Worm (Caenorhabditis elegans): Measurements from ENCODE around the gene srpa-72.

srpa-72 gene

DNA sequence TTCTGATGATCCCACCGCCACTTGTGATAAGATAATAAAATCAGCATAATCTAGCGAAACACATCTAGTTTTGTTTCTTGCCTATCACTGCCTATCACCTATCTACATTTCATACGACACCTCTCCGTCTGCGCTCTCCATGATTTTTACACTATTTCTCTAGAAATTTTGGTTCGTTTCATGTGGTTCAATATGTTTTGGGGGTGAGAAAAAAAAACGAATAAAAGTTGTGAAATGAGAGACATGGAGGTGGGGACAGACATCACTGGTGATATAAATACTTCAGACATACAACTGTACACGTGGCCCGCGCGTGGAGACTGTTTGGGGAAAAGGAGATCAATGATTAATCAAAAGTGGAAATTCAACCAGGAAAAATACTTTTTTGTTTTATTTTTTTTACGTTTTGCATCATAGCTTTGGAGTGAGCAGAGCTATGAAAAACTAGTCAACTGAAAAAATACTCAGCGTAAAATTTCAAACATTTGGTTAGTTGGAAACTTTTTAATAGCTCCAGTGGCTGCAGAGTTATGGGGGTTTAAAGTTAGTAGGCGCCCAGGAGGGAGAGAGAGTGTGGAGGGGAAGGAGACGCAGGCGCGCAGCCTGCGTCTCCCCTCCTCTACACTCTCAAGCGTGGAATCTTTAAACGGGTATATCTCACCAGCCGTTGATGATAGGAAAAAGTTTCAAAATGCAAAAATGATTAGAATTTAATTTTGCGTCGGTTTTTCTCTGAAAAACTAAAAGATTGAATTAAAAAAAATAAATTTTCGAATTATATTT, 15.7 kb downstream of the srpa-72 start (continued):
- peak; percentile 70 for TF ChIP-seq nhr-48 (tag; optimal IDR thresholded peaks at IDR 0.05)
- TF ChIP-seq mep-1 (tag; optimal IDR thresholded peaks at IDR 0.05) = peak; percentile 16
- peak in 1 of 2 experiments; percentile 70 for TF ChIP-seq unc-62 (GFP tag; optimal IDR thresholded peaks at IDR 0.05 in 1 of 2)
- no peak for TF ChIP-seq unc-62 (tag; optimal IDR thresholded peaks at IDR 0.05)
- peak; percentile 3 for TF ChIP-seq cey-2 (tag; optimal IDR thresholded peaks at IDR 0.05; ENCODE audit: borderline replicate concordance, insufficient read depth)
- TF ChIP-seq rbr-2 (tag; optimal IDR thresholded peaks at IDR 0.05) = no peak
- TF ChIP-seq fkh-10 (GFP tag; optimal IDR thresholded peaks at IDR 0.05) = no peak
- TF ChIP-seq attf-4 (tag; optimal IDR thresholded peaks at IDR 0.05) = no peak
- TF ChIP-seq daf-16 (GFP tag; optimal IDR thresholded peaks at IDR 0.05) = no peak
- peak; percentile 54 for TF ChIP-seq daf-16 (tag; optimal IDR thresholded peaks at IDR 0.05)
- peak; percentile 70 for TF ChIP-seq mxl-3 (GFP tag; optimal IDR thresholded peaks at IDR 0.05)
- peak; percentile 82 for TF ChIP-seq pqm-1 (tag; optimal IDR thresholded peaks at IDR 0.05)
- peak; percentile 63 for TF ChIP-seq nhr-28 (tag; optimal IDR thresholded peaks at IDR 0.05)
- peak; percentile 40 for TF ChIP-seq nhr-102 (tag; optimal IDR thresholded peaks at IDR 0.05)

DNA sequence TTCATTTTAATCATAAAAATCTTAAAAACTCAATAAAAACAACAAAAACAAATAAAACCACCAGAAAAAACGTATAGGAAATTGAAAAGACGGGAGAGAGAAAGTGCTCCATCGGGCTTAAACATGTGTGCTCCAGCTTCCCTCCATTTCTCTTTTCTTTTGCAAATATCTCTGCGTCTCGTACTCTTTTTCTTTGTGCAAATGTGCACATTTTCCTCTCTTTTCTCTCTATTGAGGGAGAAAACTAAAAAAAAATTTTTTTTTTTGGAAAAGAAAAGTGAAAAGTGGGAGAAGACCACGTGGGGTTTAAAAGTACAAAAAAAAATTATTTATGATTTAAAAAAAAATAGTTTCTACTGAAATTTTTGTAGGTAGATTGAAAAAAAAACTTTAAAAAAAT, 17.0 kb downstream of the srpa-72 start:
- TF ChIP-seq lin-38 (GFP tag; IDR thresholded peaks at IDR 0.05) (no peak), hlh-11 (tag; optimal IDR thresholded peaks at IDR 0.05) (peak; percentile 43), hlh-30 (tag; optimal IDR thresholded peaks at IDR 0.05; ENCODE audit: insufficient read depth) (peak; percentile 26), ztf-7 (tag; optimal IDR thresholded peaks at IDR 0.05) (no peak), ceh-28 (tag; optimal IDR thresholded peaks at IDR 0.05) (no peak), zfp-2 (tag; optimal IDR thresholded peaks at IDR 0.05) (no peak), snpc-1.2 (GFP tag; IDR thresholded peaks at IDR 0.05) (no peak), lin-39 (tag; optimal IDR thresholded peaks at IDR 0.05) (no peak), F44E2.7 (GFP tag; IDR thresholded peaks at IDR 0.05) (no peak), ama-1 (optimal IDR thresholded peaks at IDR 0.05) (no peak), F49E8.2 (tag; optimal IDR thresholded peaks at IDR 0.05; ENCODE audit: borderline replicate concordance) (no peak), dpl-1 (GFP tag; optimal IDR thresholded peaks at IDR 0.05) (no peak), fos-1 (tag; optimal IDR thresholded peaks at IDR 0.05) (no peak), mep-1 (tag; optimal IDR thresholded peaks at IDR 0.05) (peak; percentile 52), madf-5 (GFP tag; IDR thresholded peaks at IDR 0.05) (no peak), arid-1 (GFP tag; conservative IDR thresholded peaks at IDR 0.05) (no peak), nhr-111 (GFP tag; optimal IDR thresholded peaks at IDR 0.05) (no peak), ZK337.2 (GFP tag; IDR thresholded peaks at IDR 0.05) (no peak), tag-97 (GFP tag; IDR thresholded peaks at IDR 0.05) (no peak), mes-2 (tag; optimal IDR thresholded peaks at IDR 0.05; ENCODE audit: poor library complexity, severe bottlenecking) (peak; percentile 0), nhr-48 (tag; optimal IDR thresholded peaks at IDR 0.05) (no peak), skn-1 (tag; optimal IDR thresholded peaks at IDR 0.05) (no peak), lin-29 (GFP tag; IDR thresholded peaks at IDR 0.05) (no peak), egl-43 (GFP tag; IDR thresholded peaks at IDR 0.05) (no peak), dmd-8 (GFP tag; IDR thresholded peaks at IDR 0.05) (no peak), nhr-11 (tag; optimal IDR thresholded peaks at IDR 0.05) (no peak), spr-3 (GFP tag; optimal IDR thresholded peaks at IDR 0.05) (no peak), nhr-25 (tag; optimal IDR thresholded peaks at IDR 0.05; ENCODE audit: borderline replicate concordance, insufficient read depth) (no peak), ZK546.5 (tag; optimal IDR thresholded peaks at IDR 0.05) (no peak), T26A8.4 (GFP tag; IDR thresholded peaks at IDR 0.05) (no peak), nhr-42 (GFP tag; IDR thresholded peaks at IDR 0.05) (no peak), nhr-77 (tag; optimal IDR thresholded peaks at IDR 0.05) (no peak), mxl-3 (GFP tag; optimal IDR thresholded peaks at IDR 0.05) (no peak), unc-130 (GFP tag; optimal IDR thresholded peaks at IDR 0.05) (no peak), daf-16 (GFP tag; optimal IDR thresholded peaks at IDR 0.05) (no peak), daf-16 (tag; optimal IDR thresholded peaks at IDR 0.05) (no peak), daf-8 (GFP tag; IDR thresholded peaks at IDR 0.05) (no peak), ztf-11 (tag; optimal IDR thresholded peaks at IDR 0.05) (no peak), jun-1 (tag; optimal IDR thresholded peaks at IDR 0.05) (no peak), aly-2 (tag; optimal IDR thresholded peaks at IDR 0.05) (no peak), ceh-20 (GFP tag; IDR thresholded peaks at IDR 0.05) (no peak)
